Worm (Caenorhabditis elegans): ENCODE data around the gene spdl-1.
A peak's percentile ranks its signal among the peaks of the same experiment; 100 is the strongest.

Gene spdl-1

ce11 chrII:7776232-7776631, 5.1 kb upstream of the spdl-1 start:
- no peak for TF ChIP-seq nhr-67 (tag; optimal IDR thresholded peaks at IDR 0.05)
- no peak for TF ChIP-seq mdl-1 (tag; optimal IDR thresholded peaks at IDR 0.05)
- TF ChIP-seq nhr-25 (tag; optimal IDR thresholded peaks at IDR 0.05), result no peak
- no peak for TF ChIP-seq hmg-11 (tag; optimal IDR thresholded peaks at IDR 0.05)
- peak; percentile 12 for TF ChIP-seq nhr-23 (tag; optimal IDR thresholded peaks at IDR 0.05)
- no peak for TF ChIP-seq jun-1 (tag; optimal IDR thresholded peaks at IDR 0.05)
- peak; percentile 63 for TF ChIP-seq nhr-43 (tag; optimal IDR thresholded peaks at IDR 0.05; ENCODE audit: poor library complexity, severe bottlenecking)

ce11 chrII:7776715-7777114, 4.7 kb upstream of the spdl-1 start:
- TF ChIP-seq R02D3.7 (tag; optimal IDR thresholded peaks at IDR 0.05), result no peak
- no peak for TF ChIP-seq nhr-28 (tag; optimal IDR thresholded peaks at IDR 0.05)
- peak; percentile 45 for TF ChIP-seq nhr-43 (tag; optimal IDR thresholded peaks at IDR 0.05; ENCODE audit: poor library complexity, severe bottlenecking)
- peak; percentile 41 for TF ChIP-seq elt-1 (tag; optimal IDR thresholded peaks at IDR 0.05)
- no peak for TF ChIP-seq pha-4 (tag; optimal IDR thresholded peaks at IDR 0.05)
- TF ChIP-seq elt-2 (tag; optimal IDR thresholded peaks at IDR 0.05), result peak; percentile 89
- no peak for TF ChIP-seq ZK546.5 (tag; optimal IDR thresholded peaks at IDR 0.05)
- no peak for TF ChIP-seq fkh-10 (GFP tag; optimal IDR thresholded peaks at IDR 0.05)
- peak; percentile 25 for TF ChIP-seq nhr-25 (tag; optimal IDR thresholded peaks at IDR 0.05)
- no peak for TF ChIP-seq lin-39 (tag; optimal IDR thresholded peaks at IDR 0.05)
- TF ChIP-seq eor-1 (tag; optimal IDR thresholded peaks at IDR 0.05), result no peak
- peak; percentile 22 for TF ChIP-seq jun-1 (tag; optimal IDR thresholded peaks at IDR 0.05)
- TF ChIP-seq nhr-23 (tag; optimal IDR thresholded peaks at IDR 0.05), result peak; percentile 53
- no peak for TF ChIP-seq nhr-237 (tag; optimal IDR thresholded peaks at IDR 0.05)
- TF ChIP-seq tbx-2 (tag; optimal IDR thresholded peaks at IDR 0.05), result no peak
- peak; percentile 89 for TF ChIP-seq pqm-1 (tag; optimal IDR thresholded peaks at IDR 0.05)
- TF ChIP-seq elt-3 (tag; optimal IDR thresholded peaks at IDR 0.05), result peak in 2 of 3 experiments; percentile 89 to 90
- TF ChIP-seq nhr-77 (tag; optimal IDR thresholded peaks at IDR 0.05), result no peak

- TF ChIP-seq nhr-43 (tag; optimal IDR thresholded peaks at IDR 0.05; ENCODE audit: poor library complexity, severe bottlenecking) (peak; percentile 40), ztf-11 (tag; optimal IDR thresholded peaks at IDR 0.05) (no peak), lsy-12 (tag; optimal IDR thresholded peaks at IDR 0.05) (no peak), nhr-11 (tag; optimal IDR thresholded peaks at IDR 0.05) (no peak), nhr-237 (tag; optimal IDR thresholded peaks at IDR 0.05) (no peak), lin-39 (tag; optimal IDR thresholded peaks at IDR 0.05) (no peak), skn-1 (tag; optimal IDR thresholded peaks at IDR 0.05) (no peak), ceh-9 (tag; optimal IDR thresholded peaks at IDR 0.05) (no peak), elt-1 (tag; optimal IDR thresholded peaks at IDR 0.05) (no peak), lin-15B (tag; optimal IDR thresholded peaks at IDR 0.05) (no peak), nhr-23 (tag; optimal IDR thresholded peaks at IDR 0.05) (peak; percentile 58), fos-1 (tag; optimal IDR thresholded peaks at IDR 0.05) (no peak), egl-27 (tag; optimal IDR thresholded peaks at IDR 0.05) (peak; percentile 5), sea-2 (GFP tag; optimal IDR thresholded peaks at IDR 0.05) (no peak), ceh-28 (tag; optimal IDR thresholded peaks at IDR 0.05) (no peak), egl-5 (tag; optimal IDR thresholded peaks at IDR 0.05) (no peak), ztf-4 (tag; optimal IDR thresholded peaks at IDR 0.05) (no peak), mdl-1 (tag; optimal IDR thresholded peaks at IDR 0.05) (no peak), R02D3.7 (tag; optimal IDR thresholded peaks at IDR 0.05) (no peak), ama-1 (optimal IDR thresholded peaks at IDR 0.05) (peak; percentile 45), mml-1 (tag; optimal IDR thresholded peaks at IDR 0.05) (no peak), aly-2 (tag; optimal IDR thresholded peaks at IDR 0.05) (no peak), zag-1 (tag; optimal IDR thresholded peaks at IDR 0.05) (no peak), ZK546.5 (tag; optimal IDR thresholded peaks at IDR 0.05) (no peak), unc-62 (GFP tag; optimal IDR thresholded peaks at IDR 0.05) (no peak), eor-1 (tag; optimal IDR thresholded peaks at IDR 0.05) (no peak), elt-2 (tag; optimal IDR thresholded peaks at IDR 0.05) (peak; percentile 94), nhr-67 (tag; optimal IDR thresholded peaks at IDR 0.05) (no peak), daf-12 (tag; optimal IDR thresholded peaks at IDR 0.05) (no peak), elt-3 (tag; optimal IDR thresholded peaks at IDR 0.05) (peak in 2 of 3 experiments; percentile 36 to 87), nhr-12 (tag; optimal IDR thresholded peaks at IDR 0.05) (no peak), nhr-25 (tag; optimal IDR thresholded peaks at IDR 0.05) (no peak), fkh-10 (GFP tag; optimal IDR thresholded peaks at IDR 0.05) (no peak), nhr-28 (tag; optimal IDR thresholded peaks at IDR 0.05) (no peak), pha-4 (tag; optimal IDR thresholded peaks at IDR 0.05) (peak; percentile 49), ceh-16 (tag; optimal IDR thresholded peaks at IDR 0.05) (no peak), pqm-1 (tag; optimal IDR thresholded peaks at IDR 0.05) (peak; percentile 70), fkh-2 (tag; optimal IDR thresholded peaks at IDR 0.05) (no peak), unc-39 (tag; optimal IDR thresholded peaks at IDR 0.05) (no peak), ceh-82 (tag; optimal IDR thresholded peaks at IDR 0.05) (no peak), jun-1 (tag; optimal IDR thresholded peaks at IDR 0.05) (no peak), nhr-76 (tag; optimal IDR thresholded peaks at IDR 0.05) (no peak)
These were observed 3.9 kb upstream of the spdl-1 start, which contains the start of gene mthf-1 for ce11 chrII:7777320-7777978. TSS of gene mthf-1 (minus strand) at chrII:7777823.

All from whole organism, L3 larva.